Worm (Caenorhabditis elegans): ENCODE results near the gene ins-32.

DNA sequence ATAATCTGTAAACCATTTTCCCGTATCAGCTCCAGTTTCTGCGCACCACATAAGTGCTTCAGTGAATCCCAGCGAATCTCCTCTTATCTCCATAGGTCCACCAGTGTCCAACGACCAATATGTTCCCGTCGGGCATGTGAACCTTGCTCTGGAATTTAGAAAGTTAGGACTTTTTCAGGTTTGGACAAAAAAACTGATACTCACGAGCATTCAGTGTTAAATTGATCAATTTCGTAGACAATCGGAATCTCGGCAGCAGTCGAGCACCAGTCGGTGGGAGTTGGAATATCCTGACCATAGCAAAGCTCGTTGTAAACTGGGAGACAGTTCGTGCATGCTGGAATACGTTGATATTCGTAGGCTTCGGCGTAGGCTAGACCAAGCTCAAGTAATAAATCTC, 26.5 kb upstream of the ins-32 start:
- TF ChIP-seq dve-1 (tag; optimal IDR thresholded peaks at IDR 0.05) (no peak), elt-2 (tag; optimal IDR thresholded peaks at IDR 0.05) (no peak), unc-3 (GFP tag; conservative IDR thresholded peaks at IDR 0.05) (no peak), unc-3 (tag; optimal IDR thresholded peaks at IDR 0.05) (no peak), nfya-1 (tag; optimal IDR thresholded peaks at IDR 0.05) (no peak), pqm-1 (tag; optimal IDR thresholded peaks at IDR 0.05) (no peak), unc-86 (tag; optimal IDR thresholded peaks at IDR 0.05) (no peak), ceh-19 (GFP tag; optimal IDR thresholded peaks at IDR 0.05) (no peak), pat-9 (tag; optimal IDR thresholded peaks at IDR 0.05) (no peak), F13H6.1 (tag; optimal IDR thresholded peaks at IDR 0.05) (no peak), ama-1 (optimal IDR thresholded peaks at IDR 0.05) (no peak), K02D7.2 (tag; optimal IDR thresholded peaks at IDR 0.05) (no peak), unc-55 (GFP tag; optimal IDR thresholded peaks at IDR 0.05) (no peak), ets-4 (tag; optimal IDR thresholded peaks at IDR 0.05) (no peak), zip-5 (tag; optimal IDR thresholded peaks at IDR 0.05) (no peak)
